Fruit fly (Drosophila melanogaster): ENCODE measurements around the gene CG8475.
A peak's percentile ranks its signal among the peaks of the same experiment; 100 is the strongest.

Gene CG8475

dm6 chr2L:8198757-8199156, 2.0 kb upstream of the CG8475 start, which contains the start of gene PGAP5:
PGAP5 (plus strand) TSS chr2L:8198882.
- TF ChIP-seq Dll (optimal IDR thresholded peaks at IDR 0.05): no peak
- TF ChIP-seq pan (optimal IDR thresholded peaks at IDR 0.05): no peak
- no peak for TF ChIP-seq usp (GFP tag; optimal IDR thresholded peaks at IDR 0.05)

dm6 chr2L:8195722-8196323, 895 bp downstream of the CG8475 start:
- TF ChIP-seq psq (optimal IDR thresholded peaks at IDR 0.05) (no peak), Dll (optimal IDR thresholded peaks at IDR 0.05) (no peak)

DNA sequence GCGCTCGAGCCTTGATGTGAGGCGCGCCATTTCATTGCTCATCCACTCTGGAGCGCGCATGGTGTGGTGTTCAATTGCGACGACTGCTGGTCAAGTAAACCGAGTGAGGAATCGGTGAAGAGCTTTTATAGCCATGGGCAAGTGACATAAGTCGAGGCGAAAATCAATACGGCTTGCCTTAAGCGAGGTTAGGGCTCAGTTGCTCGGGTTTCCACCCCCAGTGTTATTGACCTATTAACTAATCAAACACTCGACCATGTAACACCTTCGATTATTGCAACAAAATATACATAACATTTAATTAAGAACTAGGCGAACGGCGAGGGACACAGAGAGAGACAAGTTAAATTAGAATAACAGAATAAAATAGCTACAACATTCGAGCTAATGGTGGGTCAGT, 6.0 kb downstream of the CG8475 start, which contains the start of gene CG34134:
Gene CG34134, minus strand, starts transcription at position 101 of the 400 bp plus-strand sequence.
- no peak for TF ChIP-seq pan (optimal IDR thresholded peaks at IDR 0.05)
- TF ChIP-seq usp (GFP tag; optimal IDR thresholded peaks at IDR 0.05): no peak
- TF ChIP-seq EcR (GFP tag; optimal IDR thresholded peaks at IDR 0.05): no peak
- TF ChIP-seq psq (optimal IDR thresholded peaks at IDR 0.05): no peak
- no peak for TF ChIP-seq Dll (optimal IDR thresholded peaks at IDR 0.05)

dm6 chr2L:8185008-8185407, 11.7 kb downstream of the CG8475 start:
- no peak for TF ChIP-seq Dll (optimal IDR thresholded peaks at IDR 0.05)
- no peak for TF ChIP-seq EcR (GFP tag; optimal IDR thresholded peaks at IDR 0.05)
- TF ChIP-seq psq (optimal IDR thresholded peaks at IDR 0.05): no peak
- TF ChIP-seq usp (GFP tag; optimal IDR thresholded peaks at IDR 0.05): no peak
- no peak for TF ChIP-seq CG8478 (optimal IDR thresholded peaks at IDR 0.05)
- TF ChIP-seq pan (optimal IDR thresholded peaks at IDR 0.05): no peak

DNA sequence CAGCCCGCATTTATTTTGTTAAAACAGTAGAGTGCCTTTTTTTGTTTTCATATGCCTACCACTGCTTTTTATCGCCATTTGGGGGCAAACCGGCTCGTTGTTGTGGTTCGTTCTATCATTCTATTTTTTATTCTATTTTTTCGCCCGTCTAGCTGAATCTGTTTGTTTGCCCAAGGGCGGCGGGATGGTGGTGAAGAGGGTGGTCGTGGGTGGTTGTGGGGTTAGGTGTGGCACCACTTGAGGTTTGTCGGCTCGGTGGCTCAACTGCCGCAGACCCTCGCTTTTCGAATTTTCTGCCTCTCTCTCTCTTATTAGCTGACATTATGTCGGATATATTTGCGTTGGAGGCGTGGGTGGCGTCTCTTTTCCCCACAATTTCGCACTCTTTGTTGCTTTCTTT, 25.2 kb downstream of the CG8475 start:
- TF ChIP-seq Dll (optimal IDR thresholded peaks at IDR 0.05) (no peak), CG8478 (optimal IDR thresholded peaks at IDR 0.05) (no peak), pan (optimal IDR thresholded peaks at IDR 0.05) (no peak), usp (GFP tag; optimal IDR thresholded peaks at IDR 0.05) (no peak), EcR (GFP tag; optimal IDR thresholded peaks at IDR 0.05) (no peak), psq (optimal IDR thresholded peaks at IDR 0.05) (no peak)

DNA sequence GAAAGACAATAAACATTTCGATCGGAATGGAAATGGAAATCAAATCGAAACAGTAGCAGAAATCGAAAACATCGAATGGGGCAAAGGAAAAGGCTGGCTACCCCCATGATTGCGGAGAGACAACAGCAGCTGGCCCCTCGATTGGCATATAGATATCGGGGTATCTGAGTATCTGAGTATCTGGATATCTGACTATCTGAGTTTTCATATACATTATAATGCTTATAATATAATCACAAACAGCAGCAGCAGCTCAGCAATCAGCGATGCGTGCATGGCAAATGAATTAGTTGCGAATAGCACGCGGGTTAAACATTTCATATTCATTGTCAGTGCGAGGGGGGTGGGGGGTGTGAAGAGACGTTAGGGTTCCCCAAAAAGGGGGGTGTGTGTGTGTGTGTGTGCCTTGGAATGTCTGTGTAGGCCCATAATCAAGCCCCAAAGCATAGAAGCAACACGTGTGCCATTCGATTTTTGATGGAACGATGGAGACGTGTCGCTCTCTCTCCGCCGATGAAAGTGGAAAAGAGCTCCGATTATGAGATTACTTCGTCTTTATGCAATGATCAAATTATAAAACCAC, 26.0 kb downstream of the CG8475 start:
- no peak for TF ChIP-seq psq (optimal IDR thresholded peaks at IDR 0.05)
- no peak for TF ChIP-seq pan (optimal IDR thresholded peaks at IDR 0.05)
- no peak for TF ChIP-seq Dll (optimal IDR thresholded peaks at IDR 0.05)
- TF ChIP-seq usp (GFP tag; optimal IDR thresholded peaks at IDR 0.05): no peak

DNA sequence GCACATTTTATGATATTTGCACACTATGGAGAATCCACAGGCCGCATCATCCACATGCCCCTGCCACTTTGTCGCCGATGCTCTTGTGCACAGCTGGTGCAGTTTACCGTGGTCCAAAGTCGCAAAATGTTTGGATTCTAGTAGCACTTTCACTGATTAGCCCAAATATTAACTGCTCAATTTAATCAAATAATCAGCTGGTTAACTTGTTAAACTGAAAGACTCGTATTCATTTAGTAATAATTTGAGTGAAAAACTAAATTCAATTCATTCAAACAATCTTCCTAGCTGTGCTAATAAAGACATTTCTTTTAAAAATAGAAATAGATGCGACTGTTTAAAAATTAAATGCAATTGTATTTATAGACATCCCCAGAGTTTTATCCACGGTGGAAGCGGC, 28.6 kb downstream of the CG8475 start:
- TF ChIP-seq CG8478 (optimal IDR thresholded peaks at IDR 0.05) (no peak), usp (GFP tag; optimal IDR thresholded peaks at IDR 0.05) (no peak), EcR (GFP tag; optimal IDR thresholded peaks at IDR 0.05) (no peak), psq (optimal IDR thresholded peaks at IDR 0.05) (no peak), pan (optimal IDR thresholded peaks at IDR 0.05) (no peak), Dll (optimal IDR thresholded peaks at IDR 0.05) (no peak)

- no peak for TF ChIP-seq psq (optimal IDR thresholded peaks at IDR 0.05)
Observed at dm6 chr2L:8165800-8166576, 30.7 kb downstream of the CG8475 start.

- no peak for TF ChIP-seq usp (GFP tag; optimal IDR thresholded peaks at IDR 0.05)
- no peak for TF ChIP-seq Dll (optimal IDR thresholded peaks at IDR 0.05)
- TF ChIP-seq CG8478 (optimal IDR thresholded peaks at IDR 0.05): no peak
- no peak for TF ChIP-seq pan (optimal IDR thresholded peaks at IDR 0.05)
- TF ChIP-seq psq (optimal IDR thresholded peaks at IDR 0.05): no peak
- TF ChIP-seq EcR (GFP tag; optimal IDR thresholded peaks at IDR 0.05): no peak
Observed at dm6 chr2L:8164219-8164618, 32.5 kb downstream of the CG8475 start.

dm6 chr2L:8163588-8164166, 33.0 kb downstream of the CG8475 start:
- TF ChIP-seq pan (optimal IDR thresholded peaks at IDR 0.05): no peak
- TF ChIP-seq psq (optimal IDR thresholded peaks at IDR 0.05): no peak
- TF ChIP-seq usp (GFP tag; optimal IDR thresholded peaks at IDR 0.05): no peak
- no peak for TF ChIP-seq EcR (GFP tag; optimal IDR thresholded peaks at IDR 0.05)
- TF ChIP-seq CG8478 (optimal IDR thresholded peaks at IDR 0.05): no peak
- TF ChIP-seq Dll (optimal IDR thresholded peaks at IDR 0.05): no peak

- TF ChIP-seq psq (optimal IDR thresholded peaks at IDR 0.05): no peak
- TF ChIP-seq Dll (optimal IDR thresholded peaks at IDR 0.05): no peak
- TF ChIP-seq EcR (GFP tag; optimal IDR thresholded peaks at IDR 0.05): no peak
- TF ChIP-seq usp (GFP tag; optimal IDR thresholded peaks at IDR 0.05): no peak
- TF ChIP-seq pan (optimal IDR thresholded peaks at IDR 0.05): no peak
- no peak for TF ChIP-seq CG8478 (optimal IDR thresholded peaks at IDR 0.05)
Observed at dm6 chr2L:8163025-8163351, 33.7 kb downstream of the CG8475 start, which contains the start of gene Piezo. Piezo (plus strand) TSS chr2L:8163073.

dm6 chr2L:8162307-8163024, 34.3 kb downstream of the CG8475 start, which contains the start of gene Acbp1:
Acbp1 (minus strand) TSS chr2L:8162452.
- no peak for TF ChIP-seq psq (optimal IDR thresholded peaks at IDR 0.05)
- TF ChIP-seq EcR (GFP tag; optimal IDR thresholded peaks at IDR 0.05): peak in 1 of 2 experiments; percentile 52

All from whole organism.